Worm (Caenorhabditis elegans) whole organism, mixed stage, embryonic: Measurements from ENCODE around the gene irld-55.

Experiments
- bed-3 ChIP-seq: fragments of 200-800 bp; sonication (Bioruptor generic); optimal IDR thresholded peaks from 3 replicates; lab custom pipeline; 2018; ENCODE audit warnings: mild to moderate bottlenecking, missing genetic modification characterization, moderate library complexity, missing compliant biosample characterization
- blmp-1 ChIP-seq: fragments of 150-350 bp; optimal IDR thresholded peaks from 2 replicates; lab custom pipeline; 2014; ENCODE audit warnings: missing biosample characterization, missing genetic modification characterization
- ces-1 ChIP-seq: fragments of 150-350 bp; optimal IDR thresholded peaks from 2 replicates; lab custom pipeline; 2014; ENCODE audit warnings: missing biosample characterization, missing genetic modification reagents, missing genetic modification characterization
- nhr-2 ChIP-seq: fragments of 150-350 bp; optimal IDR thresholded peaks from 2 replicates; lab custom pipeline; 2014; ENCODE audit warnings: missing biosample characterization, missing genetic modification characterization
- nhr-237 ChIP-seq: fragments of 150-350 bp; optimal IDR thresholded peaks from 2 replicates; lab custom pipeline; 2014; ENCODE audit warnings: missing biosample characterization, missing genetic modification characterization
- nhr-76 ChIP-seq: sonication (generic microtip); optimal IDR thresholded peaks from 2 replicates; lab custom pipeline; 2017; ENCODE audit warnings: missing biosample characterization, missing genetic modification characterization
- sem-2 ChIP-seq: fragments of 200-800 bp; sonication (Bioruptor generic); optimal IDR thresholded peaks from 2 replicates; lab custom pipeline; 2018; ENCODE audit warnings: mild to moderate bottlenecking, missing genetic modification characterization, missing compliant biosample characterization
- unc-62 ChIP-seq: fragments of 150-350 bp; optimal IDR thresholded peaks from 2 replicates; lab custom pipeline; 2014; ENCODE audit warnings: missing biosample characterization, missing genetic modification reagents, missing genetic modification characterization
- ztf-11 ChIP-seq: fragments of 150-350 bp; optimal IDR thresholded peaks from 2 replicates; lab custom pipeline; 2014; ENCODE audit warnings: missing biosample characterization, missing genetic modification characterization

DNA sequence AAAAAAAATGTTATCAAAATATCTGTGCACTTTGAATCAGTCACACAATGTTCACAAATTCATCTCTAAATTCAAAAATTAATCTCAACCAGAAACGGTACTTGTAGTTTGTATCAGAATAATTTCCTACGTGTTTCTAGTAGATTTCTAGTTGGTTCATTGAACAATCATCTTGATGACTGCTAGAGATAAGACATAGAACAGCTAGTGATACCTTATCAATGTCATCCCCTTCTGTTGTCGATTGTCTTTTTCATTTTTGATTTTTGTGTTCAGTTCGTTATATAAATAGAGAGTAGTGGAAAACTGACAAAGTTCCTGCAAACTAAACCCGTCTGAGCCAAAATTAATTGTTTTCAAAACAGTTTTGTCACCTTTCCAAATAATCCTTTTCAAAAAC is 30.4 kb downstream of the irld-55 start:
- TF ChIP-seq nhr-2 (tag; lab: Kevin White, UChicago) (no peak), sem-2 (GFP tag; lab: Kevin White, UChicago) (no peak), bed-3 (GFP tag; lab: Kevin White, UChicago) (no peak), nhr-237 (no peak), unc-62 (GFP tag; lab: Kevin White, UChicago) (no peak), nhr-76 (no peak), ztf-11 (tag; lab: Kevin White, UChicago) (no peak), ces-1 (GFP tag; lab: Kevin White, UChicago) (no peak), blmp-1 (tag; lab: Kevin White, UChicago) (no peak)
